Fruit fly (Drosophila melanogaster) whole organism, wandering third instar larva: ENCODE results near the gene CG34429.
A peak's percentile ranks its signal among the peaks of the same experiment; 100 is the strongest.

ENCODE experiments used
- Abd-B ChIP-seq: fragments of >200 bp; optimal IDR thresholded peaks from 2 replicates; lab custom pipeline; 2017; ENCODE audit warnings: missing biosample characterization, missing genetic modification characterization
- CG32264 ChIP-seq: fragments of 200-800 bp; sonication (Bioruptor generic); optimal IDR thresholded peaks from 2 replicates; lab custom pipeline; 2016; ENCODE audit warnings: missing biosample characterization, missing genetic modification characterization
- CG9705 ChIP-seq: fragments of 200-800 bp; sonication (Bioruptor generic); optimal IDR thresholded peaks from 2 replicates; lab custom pipeline; 2018; ENCODE audit warnings: missing biosample characterization, mild to moderate bottlenecking, missing genetic modification characterization
- CrebA ChIP-seq: fragments of 200-800 bp; sonication (Bioruptor generic); optimal IDR thresholded peaks from 2 replicates; lab custom pipeline; 2016; ENCODE audit warnings: missing biosample characterization, mild to moderate bottlenecking, missing genetic modification characterization, borderline replicate concordance
- Dfd ChIP-seq: fragments of >200 bp; optimal IDR thresholded peaks from 2 replicates; lab custom pipeline; 2017; ENCODE audit warnings: missing biosample characterization, missing genetic modification characterization
- Dif ChIP-seq: fragments of 200-275, 200-300 bp; sonication (Bioruptor generic); optimal IDR thresholded peaks from 2 replicates; lab custom pipeline; 2018; ENCODE audit warnings: missing biosample characterization, missing genetic modification characterization; ENCODE audit not compliant: partially characterized antibody
- GATAd ChIP-seq: sonication (Bioruptor generic); optimal IDR thresholded peaks from 2 replicates; lab custom pipeline; 2016; ENCODE audit warnings: missing biosample characterization, missing genetic modification characterization
- HLH106 ChIP-seq: fragments of 200-800 bp; optimal IDR thresholded peaks from 3 replicates; lab custom pipeline; 2019; ENCODE audit warnings: missing biosample characterization, mild to moderate bottlenecking, missing genetic modification characterization, moderate library complexity
- Hnf4 ChIP-seq: fragments of 200-800 bp; sonication (Bioruptor generic); optimal IDR thresholded peaks from 2 replicates; lab custom pipeline; 2016; ENCODE audit warnings: missing biosample characterization, mild to moderate bottlenecking, missing genetic modification characterization
- Hr78 ChIP-seq: fragments of >200 bp; optimal IDR thresholded peaks from 2 replicates; lab custom pipeline; 2017; ENCODE audit warnings: missing biosample characterization, missing genetic modification characterization
- Hr83 ChIP-seq: fragments of 200-300 bp; sonication (Bioruptor generic); optimal IDR thresholded peaks from 2 replicates; lab custom pipeline; 2016; ENCODE audit warnings: missing biosample characterization, mild to moderate bottlenecking, missing genetic modification characterization, moderate library complexity; ENCODE audit not compliant: poor library complexity, severe bottlenecking
- Jra ChIP-seq: sonication (Bioruptor generic); optimal IDR thresholded peaks from 2 replicates; lab custom pipeline; 2016; ENCODE audit warnings: missing biosample characterization, missing genetic modification characterization
- Mio ChIP-seq: sonication (Bioruptor generic); optimal IDR thresholded peaks from 2 replicates; lab custom pipeline; 2016; ENCODE audit warnings: missing biosample characterization, missing genetic modification characterization
- Myc ChIP-seq: fragments of >200 bp; optimal IDR thresholded peaks from 2 replicates; lab custom pipeline; 2017
- N ChIP-seq: fragments of >200 bp; optimal IDR thresholded peaks from 2 replicates; lab custom pipeline; 2018; ENCODE audit warnings: missing biosample characterization, missing external identifiers, missing genetic modification characterization
- OdsH ChIP-seq: fragments of 200-800 bp; sonication (Bioruptor generic); optimal IDR thresholded peaks from 2 replicates; lab custom pipeline; 2016; ENCODE audit warnings: missing biosample characterization, mild to moderate bottlenecking, missing genetic modification characterization
- Rel ChIP-seq, 2 experiments: fragments of 200-800 bp; sonication (Bioruptor generic) in 1 of 2; optimal IDR thresholded peaks; 2 replicates in 1 of 2; 3 replicates in 1 of 2; lab custom pipeline; 2016 to 2019; ENCODE audit warnings: mild to moderate bottlenecking in 2 of 2, missing biosample characterization in 2 of 2, missing genetic modification characterization in 2 of 2, moderate library complexity in 1 of 2
- Sp1 ChIP-seq: fragments of 200-800 bp; sonication (Bioruptor generic); optimal IDR thresholded peaks from 3 replicates; lab custom pipeline; 2019; ENCODE audit warnings: missing biosample characterization, mild to moderate bottlenecking, missing genetic modification characterization, moderate library complexity
- Vsx2 ChIP-seq: fragments of 200-300, 225-300 bp; sonication (Bioruptor generic); optimal IDR thresholded peaks from 2 replicates; lab custom pipeline; 2018; ENCODE audit warnings: missing biosample characterization, missing genetic modification characterization; ENCODE audit not compliant: partially characterized antibody
- brk ChIP-seq: fragments of 200-800 bp; sonication (Bioruptor generic); optimal IDR thresholded peaks from 2 replicates; lab custom pipeline; 2016; ENCODE audit warnings: missing biosample characterization, mild to moderate bottlenecking, missing genetic modification characterization
- dl ChIP-seq, 2 experiments: fragments of 175-275, 200-275 bp in 1 of 2; fragments of 200-275 bp in 1 of 2; sonication (Bioruptor generic); optimal IDR thresholded peaks; lab custom pipeline; 2018; ENCODE audit warnings: mild to moderate bottlenecking in 2 of 2, missing biosample characterization in 2 of 2, missing genetic modification characterization in 2 of 2, moderate library complexity in 2 of 2; ENCODE audit not compliant: partially characterized antibody in 2 of 2, insufficient read depth in 1 of 2
- dmrt93B ChIP-seq: fragments of 200-800 bp; sonication (Bioruptor generic); optimal IDR thresholded peaks from 2 replicates; lab custom pipeline; 2018; ENCODE audit warnings: missing biosample characterization, mild to moderate bottlenecking, missing genetic modification characterization
- dsf ChIP-seq: sonication (Bioruptor generic); optimal IDR thresholded peaks from 2 replicates; lab custom pipeline; 2016; ENCODE audit warnings: missing biosample characterization, missing genetic modification characterization, borderline replicate concordance
- ey ChIP-seq: fragments of 200-800 bp; sonication (Bioruptor generic); optimal IDR thresholded peaks from 2 replicates; lab custom pipeline; 2016; ENCODE audit warnings: missing biosample characterization, missing genetic modification characterization
- foxo ChIP-seq, 2 experiments: fragments of 200-800 bp; sonication (Bioruptor generic); optimal IDR thresholded peaks; 2 replicates in 1 of 2; 3 replicates in 1 of 2; lab custom pipeline; 2016 to 2017; ENCODE audit warnings: missing biosample characterization in 2 of 2, missing genetic modification characterization in 2 of 2
- fru ChIP-seq: fragments of 200-800 bp; sonication (Bioruptor generic); optimal IDR thresholded peaks from 3 replicates; lab custom pipeline; 2016; ENCODE audit warnings: missing biosample characterization, mild to moderate bottlenecking, missing genetic modification characterization
- h ChIP-seq: fragments of 200-800 bp; sonication (Bioruptor generic); optimal IDR thresholded peaks from 3 replicates; lab custom pipeline; 2016; ENCODE audit warnings: missing biosample characterization, mild to moderate bottlenecking, missing genetic modification characterization
- jim ChIP-seq: fragments of 175-275, 200-325 bp; sonication (Bioruptor generic); optimal IDR thresholded peaks from 2 replicates; lab custom pipeline; 2016; ENCODE audit warnings: missing biosample characterization, mild to moderate bottlenecking, missing genetic modification characterization
- lola ChIP-seq: fragments of >200 bp; optimal IDR thresholded peaks from 2 replicates; lab custom pipeline; 2017; ENCODE audit warnings: missing biosample characterization, missing genetic modification characterization
- pan ChIP-seq: fragments of >200 bp; optimal IDR thresholded peaks from 2 replicates; lab custom pipeline; 2017
- psq ChIP-seq: fragments of 200-800 bp; sonication (Bioruptor generic); optimal IDR thresholded peaks from 3 replicates; lab custom pipeline; 2017; ENCODE audit warnings: missing biosample characterization, mild to moderate bottlenecking, missing genetic modification characterization, moderate library complexity
- rgr ChIP-seq: fragments of 200-800 bp; sonication (Bioruptor generic); optimal IDR thresholded peaks from 3 replicates; lab custom pipeline; 2016; ENCODE audit warnings: missing biosample characterization, mild to moderate bottlenecking, missing genetic modification characterization
- sage ChIP-seq: fragments of 200-800 bp; sonication (Bioruptor generic); optimal IDR thresholded peaks from 2 replicates; lab custom pipeline; 2016; ENCODE audit warnings: missing biosample characterization, mild to moderate bottlenecking, missing genetic modification characterization
- sv ChIP-seq: fragments of 200-800 bp; sonication (Bioruptor generic); optimal IDR thresholded peaks from 3 replicates; lab custom pipeline; 2016; ENCODE audit warnings: missing biosample characterization, missing genetic modification characterization
- woc ChIP-seq: sonication (Bioruptor generic); optimal IDR thresholded peaks from 2 replicates; lab custom pipeline; 2016; ENCODE audit warnings: missing biosample characterization, mild to moderate bottlenecking, missing genetic modification characterization

Gene CG34429

dm6 chr3L:13032915-13033282 lies 29.9 kb upstream of the CG34429 start:
- no peak for TF ChIP-seq dsf (GFP tag; lab: Kevin White, UChicago)
- TF ChIP-seq, all 38 proteins: peak for 0

- TF ChIP-seq N, result no peak
- TF ChIP-seq OdsH (GFP tag; lab: Kevin White, UChicago), result no peak
- peak; percentile 42 for TF ChIP-seq Vsx2 (GFP tag; lab: Kevin White, UChicago)
These were observed 29.5 kb upstream of the CG34429 start for dm6 chr3L:13033361-13033760.

- peak; percentile 87 for TF ChIP-seq Hr83 (GFP tag; lab: Kevin White, UChicago)
- peak; percentile 33 for TF ChIP-seq h (GFP tag; lab: Kevin White, UChicago)
- TF ChIP-seq CG9705 (GFP tag; lab: Kevin White, UChicago), result peak; percentile 32
- TF ChIP-seq ey (GFP tag; lab: Kevin White, UChicago), result peak; percentile 8
- no peak for TF ChIP-seq Myc (lab: Kevin White, UChicago)
- peak in 1 of 2 experiments; percentile 50 for TF ChIP-seq foxo (GFP tag; optimal IDR thresholded peaks at IDR 0.05; lab: Kevin White, UChicago)
- TF ChIP-seq Sp1 (GFP tag; lab: Kevin White, UChicago), result peak; percentile 20
- peak; percentile 21 for TF ChIP-seq sv (GFP tag; lab: Kevin White, UChicago)
- peak; percentile 30 for TF ChIP-seq fru (GFP tag; lab: Kevin White, UChicago)
- TF ChIP-seq pan (lab: Kevin White, UChicago), result no peak
- peak; percentile 46 for TF ChIP-seq rgr (GFP tag; lab: Kevin White, UChicago)
- no peak for TF ChIP-seq HLH106 (tag; lab: Kevin White, UChicago)
These were observed 26.0 kb upstream of the CG34429 start, which contains the start of gene Srrm1 for dm6 chr3L:13036706-13037457. Gene Srrm1 (plus strand): TSS chr3L:13036821.

- TF ChIP-seq h (GFP tag; lab: Kevin White, UChicago) (no peak), Hr78 (no peak)
- TF ChIP-seq, all 38 proteins: peak for 0
These were observed 22.0 kb upstream of the CG34429 start for dm6 chr3L:13040849-13041248.

- TF ChIP-seq ey (GFP tag; lab: Kevin White, UChicago) (peak; percentile 71), Abd-B (no peak), sage (GFP tag; lab: Kevin White, UChicago) (peak; percentile 35), dmrt93B (GFP tag; lab: Kevin White, UChicago) (peak; percentile 91), Jra (GFP tag; lab: Kevin White, UChicago) (peak; percentile 42), Dfd (GFP tag; lab: Kevin White, UChicago) (no peak), Rel (GFP tag; optimal IDR thresholded peaks at IDR 0.05; lab: Kevin White, UChicago) (no peak), Rel (tag; optimal IDR thresholded peaks at IDR 0.05; lab: Kevin White, UChicago) (peak; percentile 78), Dif (GFP tag; lab: Kevin White, UChicago) (peak; percentile 54), Sp1 (GFP tag; lab: Kevin White, UChicago) (peak; percentile 95), jim (peak; percentile 74), OdsH (GFP tag; lab: Kevin White, UChicago) (peak; percentile 75), fru (GFP tag; lab: Kevin White, UChicago) (peak; percentile 74), lola (GFP tag; lab: Kevin White, UChicago) (no peak), brk (no peak), Mio (GFP tag; lab: Kevin White, UChicago) (peak; percentile 63), woc (GFP tag; lab: Kevin White, UChicago) (peak; percentile 39), Vsx2 (GFP tag; lab: Kevin White, UChicago) (no peak), HLH106 (tag; lab: Kevin White, UChicago) (peak; percentile 81), dsf (GFP tag; lab: Kevin White, UChicago) (no peak), psq (peak; percentile 54), rgr (GFP tag; lab: Kevin White, UChicago) (peak; percentile 92), h (GFP tag; lab: Kevin White, UChicago) (peak; percentile 85), Hr78 (no peak), GATAd (GFP tag; lab: Kevin White, UChicago) (no peak), Myc (lab: Kevin White, UChicago) (peak; percentile 50), Hr83 (GFP tag; lab: Kevin White, UChicago) (peak; percentile 97), sv (GFP tag; lab: Kevin White, UChicago) (peak; percentile 85), CrebA (GFP tag; lab: Kevin White, UChicago) (no peak), foxo (GFP tag; optimal IDR thresholded peaks at IDR 0.05; lab: Kevin White, UChicago) (peak; percentile 6 to 77), Hnf4 (peak; percentile 85), CG9705 (GFP tag; lab: Kevin White, UChicago) (peak; percentile 93), dl (GFP tag; optimal IDR thresholded peaks at IDR 0.05; lab: Kevin White, UChicago; ENCODE audit: insufficient read depth in 1 of 2, partially characterized antibody in 2 of 2) (no peak), CG32264 (GFP tag; lab: Kevin White, UChicago) (peak; percentile 51)
These were observed 21.4 kb upstream of the CG34429 start, which contains the start of gene RpS4 for dm6 chr3L:13041292-13042067. Gene RpS4 (plus strand): TSS chr3L:13041756.
